Worm (Caenorhabditis elegans): ENCODE data around the gene let-767.

DNA sequence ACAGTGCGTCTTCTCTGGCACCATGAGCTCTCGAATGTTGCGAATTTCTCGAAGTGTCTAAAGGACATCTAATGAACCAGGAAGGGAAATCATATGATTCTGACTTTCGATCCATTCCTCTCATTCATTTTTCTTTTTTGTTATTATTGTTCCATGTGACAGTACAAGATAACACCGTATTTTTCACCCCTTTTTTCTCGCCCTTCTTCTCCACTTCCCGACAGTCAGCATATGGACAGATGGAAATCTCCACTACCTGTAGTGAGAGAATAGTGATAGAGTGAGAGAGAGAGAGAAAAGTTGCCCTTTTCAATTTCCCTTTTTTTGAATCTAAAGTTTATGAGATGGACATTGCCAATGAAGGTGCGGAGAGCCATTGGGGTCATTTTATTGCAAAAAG lies 21.1 kb upstream of the let-767 start:
- TF ChIP-seq skn-1 (tag; optimal IDR thresholded peaks at IDR 0.05): no peak
- no peak for TF ChIP-seq nhr-77 (tag; optimal IDR thresholded peaks at IDR 0.05)
- TF ChIP-seq tbx-2 (tag; optimal IDR thresholded peaks at IDR 0.05): no peak
- TF ChIP-seq pqm-1 (tag; optimal IDR thresholded peaks at IDR 0.05): no peak
- no peak for TF ChIP-seq nhr-76 (tag; optimal IDR thresholded peaks at IDR 0.05)
- TF ChIP-seq ama-1 (optimal IDR thresholded peaks at IDR 0.05): no peak
- no peak for TF ChIP-seq egl-27 (tag; optimal IDR thresholded peaks at IDR 0.05)
- TF ChIP-seq mml-1 (tag; optimal IDR thresholded peaks at IDR 0.05): no peak

Measured in whole organism, L3 larva.